Worm (Caenorhabditis elegans) whole organism, L1 larva: ENCODE measurements around the gene ins-2.

Source experiments
- C04F5.9 ChIP-seq: sonication (generic microtip); optimal IDR thresholded peaks from 2 replicates; lab custom pipeline; 2016; ENCODE audit warnings: missing genetic modification characterization, missing compliant biosample characterization
- C34B4.2 ChIP-seq: sonication (generic microtip); optimal IDR thresholded peaks from 2 replicates; lab custom pipeline; 2017; ENCODE audit warnings: mild to moderate bottlenecking, missing genetic modification characterization, missing compliant biosample characterization
- aha-1 ChIP-seq: fragments of 150-350 bp; optimal IDR thresholded peaks from 2 replicates; lab custom pipeline; 2014; ENCODE audit warnings: missing biosample characterization, missing genetic modification characterization
- ama-1 ChIP-seq: fragments of 150-350 bp; optimal IDR thresholded peaks from 2 replicates; lab custom pipeline; 2014
- blmp-1 ChIP-seq: fragments of 150-350 bp; optimal IDR thresholded peaks from 2 replicates; lab custom pipeline; 2014; ENCODE audit warnings: missing biosample characterization, missing genetic modification characterization
- ceh-63 ChIP-seq: fragments of 200-800 bp; sonication (Bioruptor generic); optimal IDR thresholded peaks from 2 replicates; lab custom pipeline; 2018; ENCODE audit warnings: mild to moderate bottlenecking, missing genetic modification characterization, missing compliant biosample characterization
- ceh-8 ChIP-seq: fragments of 200-800 bp; sonication (Bioruptor generic); optimal IDR thresholded peaks from 2 replicates; lab custom pipeline; 2018; ENCODE audit warnings: mild to moderate bottlenecking, missing genetic modification characterization, moderate library complexity, missing compliant biosample characterization
- ceh-88 ChIP-seq: fragments of 200-800 bp; sonication (Bioruptor generic); IDR thresholded peaks from 2 replicates; pipeline ENCODE4 v1.3.6; 2022; ENCODE audit warnings: missing genetic modification characterization, missing compliant biosample characterization
- ceh-90 ChIP-seq: sonication (generic microtip); optimal IDR thresholded peaks from 2 replicates; lab custom pipeline; 2016; ENCODE audit warnings: missing genetic modification characterization, missing compliant biosample characterization
- efl-3 ChIP-seq: fragments of 200-800 bp; sonication (Bioruptor generic); optimal IDR thresholded peaks from 2 replicates; lab custom pipeline; 2018; ENCODE audit warnings: mild to moderate bottlenecking, missing genetic modification characterization, missing compliant biosample characterization
- elt-2 ChIP-seq: sonication (generic microtip); optimal IDR thresholded peaks from 2 replicates; lab custom pipeline; 2016; ENCODE audit warnings: missing genetic modification characterization, mild to moderate bottlenecking, inconsistent platforms, missing compliant biosample characterization, missing genetic modification reagents
- ets-5 ChIP-seq: fragments of 200-800 bp; sonication (Bioruptor generic); IDR thresholded peaks from 2 replicates; pipeline ENCODE4 v1.3.6; 2022; ENCODE audit warnings: missing genetic modification characterization, missing compliant biosample characterization
- fkh-10 ChIP-seq: sonication (generic microtip); optimal IDR thresholded peaks from 2 replicates; lab custom pipeline; 2017; ENCODE audit warnings: missing biosample characterization, missing genetic modification reagents, missing genetic modification characterization
- fkh-4 ChIP-seq: sonication (generic microtip); optimal IDR thresholded peaks from 2 replicates; lab custom pipeline; 2016; ENCODE audit warnings: missing compliant biosample characterization, missing genetic modification characterization, borderline replicate concordance
- fkh-8 ChIP-seq: sonication (generic microtip); optimal IDR thresholded peaks from 2 replicates; lab custom pipeline; 2016; ENCODE audit warnings: mild to moderate bottlenecking, missing genetic modification characterization, missing compliant biosample characterization
- grh-1 ChIP-seq: fragments of 200-800 bp; sonication (Bioruptor generic); IDR thresholded peaks from 2 replicates; pipeline ENCODE4 v1.3.6; 2022; ENCODE audit warnings: missing genetic modification reagents, missing genetic modification characterization, missing compliant biosample characterization
- hlh-4 ChIP-seq: sonication (generic microtip); optimal IDR thresholded peaks from 2 replicates; lab custom pipeline; 2016; ENCODE audit warnings: mild to moderate bottlenecking, missing genetic modification characterization, missing compliant biosample characterization
- isw-1 ChIP-seq: fragments of 200-800 bp; sonication (Bioruptor generic); IDR thresholded peaks from 2 replicates; pipeline ENCODE4 v1.3.6; 2022; ENCODE audit warnings: missing genetic modification characterization, missing compliant biosample characterization
- jun-1 ChIP-seq: fragments of 150-350 bp; optimal IDR thresholded peaks from 2 replicates; lab custom pipeline; 2014; ENCODE audit warnings: missing biosample characterization, missing genetic modification reagents, missing genetic modification characterization
- lin-14 ChIP-seq: fragments of 200-800 bp; sonication (Bioruptor generic); optimal IDR thresholded peaks from 2 replicates; lab custom pipeline; 2018; ENCODE audit warnings: mild to moderate bottlenecking, missing genetic modification characterization, moderate library complexity, missing compliant biosample characterization
- lin-39 ChIP-seq: fragments of 150-350 bp; optimal IDR thresholded peaks from 2 replicates; lab custom pipeline; 2014; ENCODE audit warnings: missing biosample characterization, missing genetic modification reagents, missing genetic modification characterization
- mef-2 ChIP-seq: fragments of 150-350 bp; optimal IDR thresholded peaks from 2 replicates; lab custom pipeline; 2014; ENCODE audit warnings: missing biosample characterization, missing genetic modification characterization
- mep-1 ChIP-seq: fragments of 150-350 bp; optimal IDR thresholded peaks from 2 replicates; lab custom pipeline; 2014; ENCODE audit warnings: missing biosample characterization, missing genetic modification characterization
- nhr-12 ChIP-seq: sonication (generic microtip); optimal IDR thresholded peaks from 2 replicates; lab custom pipeline; 2017; ENCODE audit warnings: missing biosample characterization, missing genetic modification characterization
- nhr-20 ChIP-seq: sonication (generic microtip); optimal IDR thresholded peaks from 2 replicates; lab custom pipeline; 2016; ENCODE audit warnings: mild to moderate bottlenecking, missing genetic modification characterization, missing compliant biosample characterization
- nhr-28 ChIP-seq: fragments of 150-350 bp; optimal IDR thresholded peaks from 2 replicates; lab custom pipeline; 2014; ENCODE audit warnings: missing biosample characterization, missing genetic modification characterization
- nhr-71 ChIP-seq: sonication (generic microtip); optimal IDR thresholded peaks from 2 replicates; lab custom pipeline; 2016; ENCODE audit warnings: mild to moderate bottlenecking, missing genetic modification characterization, moderate library complexity, missing compliant biosample characterization
- nhr-76 ChIP-seq: sonication (generic microtip); optimal IDR thresholded peaks from 2 replicates; lab custom pipeline; 2017; ENCODE audit warnings: missing biosample characterization, missing genetic modification characterization
- nhr-77 ChIP-seq: fragments of 150-350 bp; optimal IDR thresholded peaks from 2 replicates; lab custom pipeline; 2014; ENCODE audit warnings: missing biosample characterization, missing genetic modification characterization
- nhr-84 ChIP-seq: sonication (generic microtip); optimal IDR thresholded peaks from 2 replicates; lab custom pipeline; 2017; ENCODE audit warnings: missing biosample characterization, missing genetic modification characterization
- nhr-85 ChIP-seq: sonication (generic microtip); peaks from one replicate; lab custom pipeline; 2016; ENCODE audit warnings: missing genetic modification characterization, inconsistent platforms, missing compliant biosample characterization
- pqm-1 ChIP-seq: sonication (generic microtip); optimal IDR thresholded peaks from 3 replicates; lab custom pipeline; 2017; ENCODE audit warnings: missing biosample characterization, missing genetic modification characterization
- skn-1 ChIP-seq: fragments of 150-350 bp; optimal IDR thresholded peaks from 2 replicates; lab custom pipeline; 2014; ENCODE audit warnings: missing biosample characterization, missing genetic modification characterization
- snpc-4 ChIP-seq: fragments of 150-350 bp; optimal IDR thresholded peaks from 2 replicates; lab custom pipeline; 2014; ENCODE audit warnings: missing biosample characterization, missing genetic modification characterization
- snu-23 ChIP-seq: sonication (generic microtip); optimal IDR thresholded peaks from 2 replicates; lab custom pipeline; 2016; ENCODE audit warnings: missing genetic modification characterization, missing compliant biosample characterization
- sox-4 ChIP-seq: sonication (generic microtip); optimal IDR thresholded peaks from 2 replicates; lab custom pipeline; 2016; ENCODE audit warnings: missing genetic modification characterization, missing compliant biosample characterization
- sptf-1 ChIP-seq: fragments of 150-350 bp; optimal IDR thresholded peaks from 2 replicates; lab custom pipeline; 2014; ENCODE audit warnings: missing biosample characterization, missing genetic modification characterization
- sup-37 ChIP-seq: fragments of 200-800 bp; sonication (Bioruptor generic); optimal IDR thresholded peaks from 2 replicates; lab custom pipeline; 2018; ENCODE audit warnings: mild to moderate bottlenecking, missing genetic modification characterization, missing compliant biosample characterization
- swsn-7 ChIP-seq: sonication (generic microtip); optimal IDR thresholded peaks from 2 replicates; lab custom pipeline; 2016; ENCODE audit warnings: missing genetic modification characterization, missing compliant biosample characterization
- unc-130 ChIP-seq: fragments of 150-350 bp; optimal IDR thresholded peaks from 2 replicates; lab custom pipeline; 2017; ENCODE audit warnings: missing biosample characterization, missing genetic modification characterization, inconsistent platforms
- unc-30 ChIP-seq: sonication (generic microtip); optimal IDR thresholded peaks from 2 replicates; lab custom pipeline; 2017; ENCODE audit warnings: missing biosample characterization, missing genetic modification characterization
- unc-98 ChIP-seq: fragments of 200-800 bp; sonication (Bioruptor generic); IDR thresholded peaks from 2 replicates; pipeline ENCODE4 v1.3.6; 2022; ENCODE audit warnings: missing genetic modification characterization, missing compliant biosample characterization
- xbp-1 ChIP-seq: sonication (generic microtip); optimal IDR thresholded peaks from 2 replicates; lab custom pipeline; 2016; ENCODE audit warnings: missing genetic modification characterization, missing compliant biosample characterization
- ztf-11 ChIP-seq, 2 experiments: sonication (generic microtip); optimal IDR thresholded peaks; 2 replicates each; lab custom pipeline; 2016 to 2017; ENCODE audit warnings: missing genetic modification characterization in 2 of 2, missing biosample characterization in 1 of 2, missing compliant biosample characterization in 1 of 2
- ztf-4 ChIP-seq: fragments of 150-350 bp; optimal IDR thresholded peaks from 2 replicates; lab custom pipeline; 2014; ENCODE audit warnings: missing biosample characterization, missing genetic modification characterization

ins-2 gene

DNA sequence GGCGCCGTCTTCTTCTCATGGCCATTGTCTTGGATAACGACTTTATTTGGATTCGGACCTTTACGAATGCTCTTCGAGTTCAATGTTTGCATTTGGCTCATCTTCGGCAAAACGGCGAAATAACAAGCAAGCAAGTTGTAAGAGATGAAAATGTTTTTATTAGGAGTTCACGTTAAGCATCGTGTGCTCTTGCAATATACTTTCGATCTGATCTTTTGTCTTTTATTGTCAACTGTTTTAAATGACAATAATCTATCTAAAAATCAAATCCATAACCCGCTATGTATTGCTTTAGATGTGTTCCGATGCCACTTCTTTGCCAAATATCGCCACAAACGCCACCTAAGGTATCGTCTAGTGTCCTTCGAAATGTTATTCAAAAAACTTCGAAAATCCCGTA lies 28.1 kb downstream of the ins-2 start, which contains the start of gene ZK84.5:
Gene ZK84.5, minus strand, starts transcription at position 101 of the 400 bp plus-strand sequence.
- TF ChIP-seq unc-130 (tag; lab: Kevin White, UChicago) (no peak), fkh-10 (GFP tag; lab: Kevin White, UChicago) (no peak), ama-1 (lab: Kevin White, UChicago) (no peak), nhr-71 (no peak), nhr-84 (no peak), ceh-8 (GFP tag; lab: Kevin White, UChicago) (no peak), ztf-4 (tag; lab: Kevin White, UChicago) (no peak), sox-4 (tag; lab: Kevin White, UChicago) (no peak), nhr-12 (tag; lab: Kevin White, UChicago) (no peak), nhr-20 (tag; lab: Kevin White, UChicago) (no peak), unc-98 (no peak)

DNA sequence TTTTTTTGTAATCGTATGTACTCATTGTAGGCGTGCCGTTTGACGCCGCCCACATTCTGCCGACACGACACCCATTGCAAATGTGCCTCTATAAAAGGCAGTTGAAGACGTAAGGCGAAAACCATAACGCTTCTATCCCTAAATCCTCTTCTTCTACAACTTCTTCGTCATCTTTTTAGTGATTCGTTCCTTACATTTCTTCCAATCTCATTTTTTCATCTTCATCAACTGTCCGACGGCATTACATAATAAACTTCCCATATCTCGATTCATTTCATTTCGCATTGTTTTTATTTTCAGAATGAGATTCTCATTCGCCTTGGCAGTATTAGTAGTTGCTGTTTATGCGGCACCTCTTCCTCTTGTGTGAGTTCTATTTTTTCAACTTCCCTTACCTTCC lies 32.0 kb downstream of the ins-2 start, which contains the start of gene ZK84.1:
Gene ZK84.1, plus strand, starts transcription at position 301 of the 400 bp plus-strand sequence.
- TF ChIP-seq ets-5 (no peak), nhr-76 (no peak), grh-1 (no peak), nhr-84 (no peak), nhr-20 (tag; lab: Kevin White, UChicago) (no peak), mep-1 (tag; lab: Kevin White, UChicago) (no peak)

DNA sequence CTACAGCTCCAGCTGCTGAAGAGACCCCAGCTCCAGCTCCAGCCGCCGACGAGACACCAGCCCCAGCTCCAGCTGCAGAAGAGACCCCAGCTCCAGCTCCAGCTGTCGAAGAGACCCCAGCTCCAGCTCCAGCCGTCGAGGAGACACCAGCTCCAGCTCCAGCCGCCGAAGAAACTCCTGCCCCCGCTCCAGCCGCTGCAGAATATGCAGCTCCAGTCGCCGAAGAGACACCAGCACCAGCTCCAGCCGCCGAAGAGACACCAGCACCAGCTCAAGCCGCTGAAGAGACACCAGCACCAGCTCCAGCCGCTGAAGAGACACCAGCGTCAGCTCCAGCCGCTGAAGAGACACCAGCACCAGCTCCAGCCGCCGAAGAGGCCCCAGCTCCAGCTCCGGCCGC lies 34.3 kb downstream of the ins-2 start:
- TF ChIP-seq ceh-8 (GFP tag; lab: Kevin White, UChicago) = peak; percentile 30
- no peak for TF ChIP-seq unc-30 (tag; lab: Kevin White, UChicago)

DNA sequence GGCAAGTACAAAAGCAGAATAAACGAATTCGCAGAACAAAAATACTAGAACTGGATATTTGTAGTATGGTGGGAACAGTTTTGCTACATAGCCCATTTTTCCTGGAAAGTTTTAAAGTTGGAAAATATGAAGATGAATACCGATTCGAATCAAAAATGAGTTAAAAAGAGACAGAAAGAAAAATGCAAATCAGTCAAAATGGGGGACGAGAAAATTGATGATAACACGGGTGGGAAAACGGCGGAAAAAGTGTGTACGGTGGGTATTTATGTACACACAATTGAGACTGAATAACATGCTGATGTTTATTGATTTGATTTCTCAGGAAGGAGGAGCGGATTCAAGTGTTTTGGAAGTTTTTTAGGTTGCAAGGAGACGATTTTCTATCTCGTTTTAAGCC lies 36.6 kb downstream of the ins-2 start, which contains the start of gene R12C12.9:
Gene R12C12.9, minus strand, starts transcription at position 101 of the 400 bp plus-strand sequence.
- peak; percentile 3 for TF ChIP-seq elt-2 (tag; lab: Kevin White, UChicago)
- TF ChIP-seq ceh-88 (GFP tag; lab: Robert Waterston, UW) = no peak

DNA sequence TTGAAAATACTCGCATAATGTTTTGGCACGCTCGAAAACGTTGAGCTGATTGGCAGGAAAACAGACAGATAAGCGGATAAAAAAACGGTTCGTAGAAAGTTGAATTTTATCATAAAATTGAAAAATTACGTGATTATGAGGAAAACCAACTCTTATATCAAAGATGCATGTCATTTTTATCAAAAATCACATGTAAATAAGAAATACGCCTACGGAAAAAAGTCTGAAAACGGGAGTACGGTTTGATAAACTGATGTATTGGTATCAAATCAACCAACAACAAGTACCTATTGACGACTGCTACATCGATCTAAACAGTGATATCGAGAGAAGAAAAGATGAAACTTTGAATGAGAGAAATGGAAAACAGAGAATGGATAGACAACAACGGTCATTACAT lies 37.3 kb downstream of the ins-2 start:
- TF ChIP-seq snpc-4 (tag; lab: Kevin White, UChicago) = no peak
- no peak for TF ChIP-seq fkh-8 (tag; lab: Kevin White, UChicago)
- no peak for TF ChIP-seq ztf-11 (tag; optimal IDR thresholded peaks at IDR 0.05; lab: Kevin White, UChicago)
- TF ChIP-seq C04F5.9 (tag; lab: Kevin White, UChicago) = no peak
- no peak for TF ChIP-seq hlh-4 (tag; lab: Kevin White, UChicago)
- no peak for TF ChIP-seq sptf-1 (tag; lab: Kevin White, UChicago)
- no peak for TF ChIP-seq ceh-8 (GFP tag; lab: Kevin White, UChicago)
- TF ChIP-seq isw-1 = no peak
- no peak for TF ChIP-seq jun-1
- TF ChIP-seq mef-2 = no peak
- no peak for TF ChIP-seq swsn-7 (tag; lab: Kevin White, UChicago)
- TF ChIP-seq mep-1 (tag; lab: Kevin White, UChicago) = no peak
- peak; percentile 24 for TF ChIP-seq nhr-20 (tag; lab: Kevin White, UChicago)
- no peak for TF ChIP-seq lin-39 (tag; lab: Kevin White, UChicago)
- no peak for TF ChIP-seq aha-1 (tag; lab: Kevin White, UChicago)
- no peak for TF ChIP-seq ama-1 (lab: Kevin White, UChicago)
- TF ChIP-seq lin-14 (GFP tag; lab: Kevin White, UChicago) = peak; percentile 40
- peak; percentile 89 for TF ChIP-seq elt-2 (tag; lab: Kevin White, UChicago)
- TF ChIP-seq efl-3 (GFP tag; lab: Kevin White, UChicago) = no peak
- TF ChIP-seq pqm-1 (tag; lab: Kevin White, UChicago) = no peak
- TF ChIP-seq fkh-10 (GFP tag; lab: Kevin White, UChicago) = no peak
- TF ChIP-seq nhr-28 (tag; lab: Kevin White, UChicago) = no peak
- no peak for TF ChIP-seq fkh-4
- no peak for TF ChIP-seq xbp-1 (tag; lab: Kevin White, UChicago)
- TF ChIP-seq ceh-90 = no peak
- TF ChIP-seq nhr-85 = peak; percentile 16
- no peak for TF ChIP-seq sup-37 (GFP tag; lab: Kevin White, UChicago)
- no peak for TF ChIP-seq nhr-84
- TF ChIP-seq unc-130 (tag; lab: Kevin White, UChicago) = no peak
- peak; percentile 5 for TF ChIP-seq snu-23 (GFP tag; lab: Kevin White, UChicago)
- no peak for TF ChIP-seq ets-5
- no peak for TF ChIP-seq skn-1 (tag; lab: Kevin White, UChicago)
- TF ChIP-seq nhr-77 = no peak
- TF ChIP-seq sox-4 (tag; lab: Kevin White, UChicago) = no peak
- no peak for TF ChIP-seq ceh-63 (GFP tag; lab: Kevin White, UChicago)
- no peak for TF ChIP-seq C34B4.2 (tag; lab: Kevin White, UChicago)
- peak; percentile 61 for TF ChIP-seq blmp-1 (tag; lab: Kevin White, UChicago)
